Fruit fly (Drosophila melanogaster) whole organism, embryonic: ENCODE measurements around the gene Mer.

Experiments used
- CG1024 ChIP-seq: fragments of 200-800 bp; sonication (Bioruptor generic); IDR thresholded peaks from 2 replicates; pipeline ENCODE4 v1.3.6; 2022; ENCODE audit warnings: missing biosample characterization, missing genetic modification characterization
- CG2120 ChIP-seq: fragments of 200-800 bp; sonication (Bioruptor generic); optimal IDR thresholded peaks from 3 replicates; lab custom pipeline; 2016; ENCODE audit warnings: missing biosample characterization, missing genetic modification characterization
- CG6765 ChIP-seq: fragments of 200-800 bp; sonication (Bioruptor generic); optimal IDR thresholded peaks from 3 replicates; lab custom pipeline; 2017; ENCODE audit warnings: missing biosample characterization, mild to moderate bottlenecking, missing genetic modification characterization
- CG9215 ChIP-seq: fragments of 200-800 bp; sonication (Bioruptor generic); IDR thresholded peaks from 2 replicates; pipeline ENCODE4 v1.3.6; 2022; ENCODE audit warnings: missing biosample characterization, missing genetic modification characterization
- CG9437 ChIP-seq: fragments of 200-800 bp; sonication (Bioruptor generic); optimal IDR thresholded peaks from 2 replicates; lab custom pipeline; 2018; ENCODE audit warnings: missing biosample characterization, mild to moderate bottlenecking, missing genetic modification characterization
- HHEX ChIP-seq: fragments of 200-800 bp; sonication (Bioruptor generic); optimal IDR thresholded peaks from 3 replicates; lab custom pipeline; 2017; ENCODE audit warnings: missing biosample characterization, mild to moderate bottlenecking, missing genetic modification characterization, missing genetic modification reagents
- br ChIP-seq: fragments of >200 bp; optimal IDR thresholded peaks from 2 replicates; lab custom pipeline; 2017
- dpn ChIP-seq, 2 experiments: fragments of 200-800 bp; sonication (Bioruptor generic); optimal IDR thresholded peaks; 3 replicates each; lab custom pipeline; 2016; ENCODE audit warnings: missing biosample characterization in 2 of 2, missing genetic modification characterization in 2 of 2
- fru ChIP-seq: fragments of >200 bp; optimal IDR thresholded peaks from 2 replicates; lab custom pipeline; 2017
- zf30C ChIP-seq: fragments of 200-800 bp; sonication (Bioruptor generic); optimal IDR thresholded peaks from 3 replicates; lab custom pipeline; 2018; ENCODE audit warnings: missing biosample characterization, mild to moderate bottlenecking, missing genetic modification characterization

dm6 chrX:19737872-19738271 lies 44.6 kb upstream of the Mer start:
- no peak for TF ChIP-seq fru (lab: Kevin White, UChicago)
- TF ChIP-seq br (lab: Kevin White, UChicago) = no peak
- TF ChIP-seq CG2120 (GFP tag; lab: Kevin White, UChicago) = no peak
- TF ChIP-seq HHEX (GFP tag; lab: Kevin White, UChicago) = no peak
- TF ChIP-seq CG6765 (GFP tag; lab: Kevin White, UChicago) = no peak
- TF ChIP-seq CG1024 = no peak
- TF ChIP-seq CG9437 (GFP tag; lab: Kevin White, UChicago) = no peak
- TF ChIP-seq dpn (GFP tag; optimal IDR thresholded peaks at IDR 0.05; lab: Kevin White, UChicago) = no peak
- no peak for TF ChIP-seq zf30C (GFP tag; lab: Kevin White, UChicago)
- no peak for TF ChIP-seq CG9215 (GFP tag; lab: Robert Waterston, UW)
